Worm (Caenorhabditis elegans) whole organism, L2 larva: Measurements from ENCODE around the gene ttr-14.

Experiments used
- C34F6.9 ChIP-seq: fragments of 150-350 bp; optimal IDR thresholded peaks from 2 replicates; lab custom pipeline; 2014; ENCODE audit warnings: missing biosample characterization, missing genetic modification characterization
- F13H6.1 ChIP-seq: sonication (generic microtip); optimal IDR thresholded peaks from 2 replicates; lab custom pipeline; 2016; ENCODE audit warnings: missing genetic modification characterization, missing compliant biosample characterization
- R02D3.7 ChIP-seq: fragments of 150-350 bp; optimal IDR thresholded peaks from 2 replicates; lab custom pipeline; 2014; ENCODE audit warnings: missing biosample characterization, missing genetic modification characterization
- Y55F3AM.14 ChIP-seq: fragments of 200-800 bp; sonication (Bioruptor generic); optimal IDR thresholded peaks from 2 replicates; lab custom pipeline; 2018; ENCODE audit warnings: mild to moderate bottlenecking, missing genetic modification characterization, missing compliant biosample characterization
- ZK546.5 ChIP-seq: sonication (generic microtip); optimal IDR thresholded peaks from 2 replicates; lab custom pipeline; 2017; ENCODE audit warnings: missing biosample characterization, missing genetic modification characterization
- alr-1 ChIP-seq: fragments of 150-350 bp; optimal IDR thresholded peaks from 2 replicates; lab custom pipeline; 2014; ENCODE audit warnings: missing biosample characterization, missing genetic modification characterization
- aly-2 ChIP-seq: fragments of 150-350 bp; optimal IDR thresholded peaks from 2 replicates; lab custom pipeline; 2014; ENCODE audit warnings: missing biosample characterization, missing genetic modification characterization
- blmp-1 ChIP-seq: sonication (generic microtip); optimal IDR thresholded peaks from 2 replicates; lab custom pipeline; 2017; ENCODE audit warnings: missing genetic modification characterization, mild to moderate bottlenecking, missing compliant biosample characterization, antibody characterized with exemption, moderate library complexity; ENCODE audit not compliant: insufficient read depth
- ceh-16 ChIP-seq: fragments of 150-350 bp; optimal IDR thresholded peaks from 2 replicates; lab custom pipeline; 2014; ENCODE audit warnings: missing biosample characterization, missing genetic modification characterization
- ceh-82 ChIP-seq: fragments of 150-350 bp; optimal IDR thresholded peaks from 2 replicates; lab custom pipeline; 2014; ENCODE audit warnings: missing biosample characterization, missing genetic modification characterization
- crh-2 ChIP-seq: sonication (generic microtip); optimal IDR thresholded peaks from 2 replicates; lab custom pipeline; 2017; ENCODE audit warnings: missing biosample characterization, missing genetic modification characterization
- egl-27 ChIP-seq: sonication (generic microtip); optimal IDR thresholded peaks from 3 replicates; lab custom pipeline; 2017; ENCODE audit warnings: missing biosample characterization, missing genetic modification reagents, missing genetic modification characterization
- elt-1 ChIP-seq: fragments of 150-350 bp; optimal IDR thresholded peaks from 2 replicates; lab custom pipeline; 2014; ENCODE audit warnings: missing biosample characterization, missing genetic modification characterization
- fos-1 ChIP-seq: fragments of 150-350 bp; optimal IDR thresholded peaks from 2 replicates; lab custom pipeline; 2014; ENCODE audit warnings: missing biosample characterization, missing genetic modification characterization
- gmeb-1 ChIP-seq: fragments of 150-350 bp; optimal IDR thresholded peaks from 2 replicates; lab custom pipeline; 2014; ENCODE audit warnings: missing biosample characterization, missing genetic modification characterization
- lin-39 ChIP-seq: fragments of 150-350 bp; optimal IDR thresholded peaks from 2 replicates; lab custom pipeline; 2014; ENCODE audit warnings: missing biosample characterization, missing genetic modification reagents, missing genetic modification characterization
- lsy-2 ChIP-seq, 2 experiments: fragments of 150-350 bp in 1 of 2; sonication (generic microtip) in 1 of 2; optimal IDR thresholded peaks; 2 replicates each; lab custom pipeline; 2014 to 2017; ENCODE audit warnings: missing biosample characterization in 2 of 2, missing genetic modification characterization in 2 of 2
- mab-5 ChIP-seq: fragments of 150-350 bp; optimal IDR thresholded peaks from 2 replicates; lab custom pipeline; 2014; ENCODE audit warnings: missing biosample characterization, missing genetic modification characterization
- mbf-1 ChIP-seq: sonication (generic microtip); optimal IDR thresholded peaks from 2 replicates; lab custom pipeline; 2017; ENCODE audit warnings: missing biosample characterization, missing genetic modification characterization
- mdl-1 ChIP-seq, 2 experiments: fragments of 150-350 bp in 1 of 2; sonication (generic microtip) in 1 of 2; optimal IDR thresholded peaks; 2 replicates each; lab custom pipeline; 2017; ENCODE audit warnings: missing biosample characterization in 2 of 2, missing genetic modification characterization in 2 of 2
- nhr-11 ChIP-seq: fragments of 150-350 bp; optimal IDR thresholded peaks from 2 replicates; lab custom pipeline; 2014; ENCODE audit warnings: missing biosample characterization, missing genetic modification characterization
- nhr-12 ChIP-seq: fragments of 150-350 bp; optimal IDR thresholded peaks from 2 replicates; lab custom pipeline; 2014; ENCODE audit warnings: missing biosample characterization, missing genetic modification characterization
- nhr-129 ChIP-seq: fragments of 150-350 bp; optimal IDR thresholded peaks from 2 replicates; lab custom pipeline; 2014; ENCODE audit warnings: missing biosample characterization, missing genetic modification characterization
- nhr-21 ChIP-seq: fragments of 150-350 bp; optimal IDR thresholded peaks from 2 replicates; lab custom pipeline; 2014; ENCODE audit warnings: missing biosample characterization, missing genetic modification characterization
- nhr-23 ChIP-seq: fragments of 150-350 bp; optimal IDR thresholded peaks from 2 replicates; lab custom pipeline; 2014; ENCODE audit warnings: missing biosample characterization, missing genetic modification reagents, missing genetic modification characterization
- nhr-237 ChIP-seq: fragments of 150-350 bp; optimal IDR thresholded peaks from 2 replicates; lab custom pipeline; 2014; ENCODE audit warnings: missing biosample characterization, missing genetic modification characterization
- nhr-25 ChIP-seq: fragments of 150-350 bp; sonication (generic microtip); optimal IDR thresholded peaks from 3 replicates; lab custom pipeline; 2014; ENCODE audit warnings: missing biosample characterization, missing genetic modification characterization
- nhr-77 ChIP-seq: fragments of 150-350 bp; optimal IDR thresholded peaks from 2 replicates; lab custom pipeline; 2014; ENCODE audit warnings: missing biosample characterization, missing genetic modification characterization
- peb-1 ChIP-seq: fragments of 150-350 bp; optimal IDR thresholded peaks from 2 replicates; lab custom pipeline; 2014; ENCODE audit warnings: missing biosample characterization, missing genetic modification characterization
- sem-4 ChIP-seq: fragments of 150-350 bp; optimal IDR thresholded peaks from 2 replicates; lab custom pipeline; 2014; ENCODE audit warnings: missing biosample characterization, missing genetic modification reagents, missing genetic modification characterization
- sma-9 ChIP-seq, 2 experiments: fragments of 150-350 bp in 1 of 2; sonication (generic microtip) in 1 of 2; optimal IDR thresholded peaks; 2 replicates each; lab custom pipeline; 2014 to 2016; ENCODE audit warnings: missing genetic modification characterization in 2 of 2, mild to moderate bottlenecking in 1 of 2, missing biosample characterization in 1 of 2, missing compliant biosample characterization in 1 of 2, missing genetic modification reagents in 1 of 2, moderate library complexity in 1 of 2
- snpc-4 ChIP-seq: fragments of 150-350 bp; optimal IDR thresholded peaks from 2 replicates; lab custom pipeline; 2014; ENCODE audit warnings: missing biosample characterization, missing genetic modification characterization
- unc-39 ChIP-seq: fragments of 150-350 bp; optimal IDR thresholded peaks from 2 replicates; lab custom pipeline; 2014; ENCODE audit warnings: missing biosample characterization, missing genetic modification characterization
- unc-62 ChIP-seq: fragments of 150-350 bp; optimal IDR thresholded peaks from 2 replicates; lab custom pipeline; 2014; ENCODE audit warnings: missing biosample characterization, missing genetic modification reagents, missing genetic modification characterization
- zag-1 ChIP-seq: fragments of 150-350 bp; optimal IDR thresholded peaks from 2 replicates; lab custom pipeline; 2014; ENCODE audit warnings: missing biosample characterization, missing genetic modification characterization
- ztf-1 ChIP-seq: fragments of 200-800 bp; sonication (Bioruptor generic); conservative IDR thresholded peaks from 2 replicates; pipeline ENCODE4 v1.3.6; 2022; ENCODE audit warnings: missing genetic modification characterization, missing compliant biosample characterization
- ztf-11 ChIP-seq: sonication (generic microtip); optimal IDR thresholded peaks from 2 replicates; lab custom pipeline; 2017; ENCODE audit warnings: missing biosample characterization, missing genetic modification characterization
- ztf-4 ChIP-seq: fragments of 150-350 bp; optimal IDR thresholded peaks from 2 replicates; lab custom pipeline; 2014; ENCODE audit warnings: missing biosample characterization, missing genetic modification characterization

Gene ttr-14

ce11 chrX:10767669-10768068, 19.6 kb upstream of the ttr-14 start:
- no peak for TF ChIP-seq nhr-77 (tag; lab: Kevin White, UChicago)
- peak; percentile 92 for TF ChIP-seq sma-9 (GFP tag; optimal IDR thresholded peaks at IDR 0.05; lab: Kevin White, UChicago)
- no peak for TF ChIP-seq sma-9 (tag; optimal IDR thresholded peaks at IDR 0.05; lab: Kevin White, UChicago)
- TF ChIP-seq fos-1 (tag; lab: Kevin White, UChicago): peak; percentile 25
- TF ChIP-seq sem-4 (tag; lab: Kevin White, UChicago): peak; percentile 35
- TF ChIP-seq egl-27 (tag; lab: Kevin White, UChicago): peak; percentile 14
- TF ChIP-seq zag-1 (tag; lab: Kevin White, UChicago): peak; percentile 56
- peak in 1 of 2 experiments; percentile 29 for TF ChIP-seq mdl-1 (tag; optimal IDR thresholded peaks at IDR 0.05; lab: Kevin White, UChicago)
- no peak for TF ChIP-seq nhr-21 (tag; lab: Kevin White, UChicago)

DNA sequence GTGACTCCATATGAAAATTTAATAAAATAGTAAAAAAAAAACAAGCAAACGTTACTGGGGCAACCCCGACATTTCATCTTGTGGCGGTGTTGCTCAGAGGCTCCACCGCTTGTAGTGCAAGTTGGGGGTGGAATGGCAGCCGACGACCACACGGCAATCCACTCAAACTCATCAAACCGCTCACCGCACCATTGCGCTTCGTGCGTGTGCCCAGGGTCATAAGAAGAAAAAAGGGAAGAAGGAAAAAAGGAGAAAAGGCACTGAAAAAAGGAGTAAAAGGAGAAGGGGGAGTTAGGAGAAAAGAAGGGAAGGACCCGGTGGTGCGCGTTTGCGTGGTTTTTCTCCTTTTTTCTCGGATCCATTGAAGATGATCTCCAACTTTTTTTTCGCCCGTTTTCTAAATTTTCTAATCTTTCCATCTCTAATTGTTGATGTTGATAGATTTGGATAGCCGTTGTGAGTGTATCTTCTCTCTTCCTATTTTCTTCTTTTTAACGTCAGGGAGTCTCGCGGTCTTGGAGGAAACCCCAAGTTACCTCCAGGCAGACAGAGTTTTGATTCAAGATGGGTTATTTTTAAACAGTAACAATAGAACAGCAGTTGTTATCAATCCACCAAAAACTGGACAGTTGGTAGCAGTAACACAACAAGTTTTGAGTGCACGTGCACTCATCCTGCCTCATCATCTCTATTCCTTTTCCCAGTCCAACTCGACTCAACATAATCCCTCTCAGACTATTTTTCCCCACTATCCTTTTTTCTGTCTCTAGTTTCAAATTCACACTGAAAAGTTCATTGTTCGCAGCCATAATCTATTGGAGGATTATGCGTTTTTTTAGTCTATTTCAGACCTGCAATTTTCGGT, 18.8 kb upstream of the ttr-14 start:
- TF ChIP-seq C34F6.9 (tag; lab: Kevin White, UChicago) (peak; percentile 13), nhr-129 (tag; lab: Kevin White, UChicago) (peak; percentile 9), crh-2 (tag; lab: Kevin White, UChicago) (peak; percentile 22), mbf-1 (no peak), sma-9 (GFP tag; optimal IDR thresholded peaks at IDR 0.05; lab: Kevin White, UChicago) (peak; percentile 78), sma-9 (tag; optimal IDR thresholded peaks at IDR 0.05; lab: Kevin White, UChicago) (no peak), sem-4 (tag; lab: Kevin White, UChicago) (peak; percentile 0), blmp-1 (tag; lab: Kevin White, UChicago) (no peak), egl-27 (tag; lab: Kevin White, UChicago) (peak; percentile 10), snpc-4 (tag; lab: Kevin White, UChicago) (peak; percentile 83), elt-1 (tag; lab: Kevin White, UChicago) (peak; percentile 28), mab-5 (tag; lab: Kevin White, UChicago) (no peak), zag-1 (tag; lab: Kevin White, UChicago) (peak; percentile 14)

ce11 chrX:10769232-10769738, 18.0 kb upstream of the ttr-14 start, which contains the start of gene sma-9:
Gene sma-9 (plus strand): TSS chrX:10769282.
- TF ChIP-seq nhr-23 (tag; lab: Kevin White, UChicago) (peak; percentile 75), nhr-25 (tag; lab: Kevin White, UChicago) (peak; percentile 69), sma-9 (GFP tag; optimal IDR thresholded peaks at IDR 0.05; lab: Kevin White, UChicago) (peak; percentile 91), sma-9 (tag; optimal IDR thresholded peaks at IDR 0.05; lab: Kevin White, UChicago) (no peak), peb-1 (no peak), ceh-82 (tag; lab: Kevin White, UChicago) (no peak), elt-1 (tag; lab: Kevin White, UChicago) (peak; percentile 84), ceh-16 (tag; lab: Kevin White, UChicago) (peak; percentile 45)

DNA sequence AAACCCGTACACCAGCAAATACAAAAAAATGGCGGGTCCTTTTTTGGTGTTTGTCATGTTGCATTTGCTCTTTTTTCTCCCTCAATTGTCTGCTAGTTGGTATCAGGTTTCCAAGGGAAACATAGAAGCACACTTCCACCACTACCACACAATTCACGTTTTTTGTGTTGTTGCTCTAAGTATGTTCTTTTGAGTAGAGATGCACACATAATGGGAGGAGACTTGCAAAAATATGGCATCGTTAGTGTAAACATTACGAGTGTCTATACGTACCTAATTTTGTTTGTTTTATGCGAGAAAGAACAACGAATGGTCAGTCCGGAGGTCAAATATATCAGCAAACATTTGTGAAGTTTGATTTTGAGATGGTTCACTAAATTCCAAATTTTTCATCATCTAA, 17.3 kb upstream of the ttr-14 start:
- TF ChIP-seq nhr-11 (tag; lab: Kevin White, UChicago): no peak
- TF ChIP-seq ZK546.5 (tag; lab: Kevin White, UChicago): no peak
- no peak for TF ChIP-seq alr-1 (tag; lab: Kevin White, UChicago)
- peak; percentile 54 for TF ChIP-seq sma-9 (GFP tag; optimal IDR thresholded peaks at IDR 0.05; lab: Kevin White, UChicago)
- TF ChIP-seq sma-9 (tag; optimal IDR thresholded peaks at IDR 0.05; lab: Kevin White, UChicago): no peak
- no peak for TF ChIP-seq mdl-1 (tag; optimal IDR thresholded peaks at IDR 0.05; lab: Kevin White, UChicago)
- peak; percentile 20 for TF ChIP-seq F13H6.1 (tag; lab: Kevin White, UChicago)
- no peak for TF ChIP-seq peb-1
- no peak for TF ChIP-seq sem-4 (tag; lab: Kevin White, UChicago)
- no peak for TF ChIP-seq nhr-129 (tag; lab: Kevin White, UChicago)
- TF ChIP-seq ztf-1 (GFP tag; lab: Robert Waterston, UW): no peak

DNA sequence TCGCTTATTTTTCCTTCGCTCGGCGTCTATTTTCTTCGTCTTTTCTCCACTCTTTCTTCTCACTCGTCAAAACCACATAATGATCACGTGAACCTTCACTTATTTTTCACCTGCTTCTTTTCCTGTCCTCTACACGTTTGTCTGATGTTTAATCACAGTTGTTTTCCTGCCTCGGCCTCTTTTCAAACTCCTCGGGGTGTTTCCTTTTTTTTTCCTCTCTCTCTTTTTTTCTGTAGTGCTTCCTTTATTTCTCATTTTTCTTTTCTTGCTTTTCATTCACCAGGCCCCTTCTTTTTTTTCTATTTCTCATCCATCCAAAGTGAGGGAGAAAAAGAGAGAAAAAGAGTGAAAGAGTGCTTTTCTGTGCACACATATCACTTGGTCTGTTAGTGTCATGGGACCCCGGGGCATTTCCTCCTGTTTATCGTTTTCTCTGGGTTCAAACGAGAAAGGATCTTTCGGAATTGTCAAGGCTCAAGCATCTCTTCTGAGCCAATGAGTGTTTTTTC, 16.3 kb upstream of the ttr-14 start:
- TF ChIP-seq lsy-2 (tag; optimal IDR thresholded peaks at IDR 0.05; lab: Kevin White, UChicago): peak; percentile 40 to 90
- peak; percentile 95 for TF ChIP-seq blmp-1 (tag; lab: Kevin White, UChicago)
- TF ChIP-seq Y55F3AM.14: peak; percentile 89
- no peak for TF ChIP-seq unc-62 (GFP tag; lab: Kevin White, UChicago)
- TF ChIP-seq crh-2 (tag; lab: Kevin White, UChicago): peak; percentile 90
- no peak for TF ChIP-seq ztf-11
- peak; percentile 62 for TF ChIP-seq gmeb-1
- peak; percentile 87 for TF ChIP-seq mab-5 (tag; lab: Kevin White, UChicago)
- no peak for TF ChIP-seq aly-2 (tag; lab: Kevin White, UChicago)
- TF ChIP-seq ztf-1 (GFP tag; lab: Robert Waterston, UW): no peak
- TF ChIP-seq snpc-4 (tag; lab: Kevin White, UChicago): peak; percentile 55
- no peak for TF ChIP-seq nhr-77 (tag; lab: Kevin White, UChicago)
- peak; percentile 46 for TF ChIP-seq lin-39 (tag; lab: Kevin White, UChicago)
- no peak for TF ChIP-seq elt-1 (tag; lab: Kevin White, UChicago)
- TF ChIP-seq sem-4 (tag; lab: Kevin White, UChicago): peak; percentile 96
- no peak for TF ChIP-seq nhr-12 (tag; lab: Kevin White, UChicago)
- no peak for TF ChIP-seq mbf-1
- no peak for TF ChIP-seq peb-1
- no peak for TF ChIP-seq nhr-237 (tag; lab: Kevin White, UChicago)
- TF ChIP-seq alr-1 (tag; lab: Kevin White, UChicago): no peak
- no peak for TF ChIP-seq unc-39 (tag; lab: Kevin White, UChicago)
- no peak for TF ChIP-seq R02D3.7
- peak; percentile 66 for TF ChIP-seq ztf-4
